Fruit fly (Drosophila melanogaster) whole organism, adult: ENCODE measurements around the gene Sf3b3.

Experiments
- CG11617 ChIP-seq: fragments of 200-800 bp; sonication (Bioruptor generic); optimal IDR thresholded peaks from 2 replicates; lab custom pipeline; 2017; ENCODE audit warnings: mild to moderate bottlenecking, missing biosample characterization, missing genetic modification reagents, missing genetic modification characterization
- CG12768 ChIP-seq: fragments of 200-800 bp; sonication (Bioruptor generic); optimal IDR thresholded peaks from 2 replicates; lab custom pipeline; 2017; ENCODE audit warnings: missing biosample characterization, missing genetic modification characterization, mild to moderate bottlenecking, moderate library complexity, missing genetic modification reagents
- CG14711 ChIP-seq: fragments of 200-800 bp; sonication (Bioruptor generic); optimal IDR thresholded peaks from 2 replicates; lab custom pipeline; 2018; ENCODE audit warnings: missing biosample characterization, mild to moderate bottlenecking, missing genetic modification characterization, moderate library complexity
- CG1620 ChIP-seq: fragments of 200-800 bp; sonication (Bioruptor generic); optimal IDR thresholded peaks from 2 replicates; lab custom pipeline; 2016; ENCODE audit warnings: missing biosample characterization, missing genetic modification characterization
- CG33017 ChIP-seq: fragments of 200-800 bp; sonication (Bioruptor generic); optimal IDR thresholded peaks from 2 replicates; lab custom pipeline; 2018; ENCODE audit warnings: missing biosample characterization, mild to moderate bottlenecking, missing genetic modification characterization, moderate library complexity
- CG5204 ChIP-seq: fragments of 200-800 bp; sonication (Bioruptor generic); optimal IDR thresholded peaks from 2 replicates; lab custom pipeline; 2016; ENCODE audit warnings: missing biosample characterization, missing genetic modification characterization
- CG7045 ChIP-seq: fragments of 200-800 bp; sonication (Bioruptor generic); optimal IDR thresholded peaks from 2 replicates; lab custom pipeline; 2017; ENCODE audit warnings: missing biosample characterization, mild to moderate bottlenecking, missing genetic modification characterization
- CG7101 ChIP-seq: fragments of 200-800 bp; sonication (Bioruptor generic); optimal IDR thresholded peaks from 2 replicates; lab custom pipeline; 2018; ENCODE audit warnings: missing biosample characterization, mild to moderate bottlenecking, missing genetic modification characterization, moderate library complexity
- Clk ChIP-seq: fragments of 200-800 bp; sonication (Bioruptor generic); optimal IDR thresholded peaks from 2 replicates; lab custom pipeline; 2017; ENCODE audit warnings: missing biosample characterization, missing genetic modification characterization
- Crg-1 ChIP-seq: fragments of 200-800 bp; sonication (Bioruptor generic); optimal IDR thresholded peaks from 2 replicates; lab custom pipeline; 2016; ENCODE audit warnings: missing biosample characterization, missing genetic modification characterization
- Hr96 ChIP-seq: fragments of 200-800 bp; sonication (Bioruptor generic); optimal IDR thresholded peaks from 2 replicates; lab custom pipeline; 2016; ENCODE audit warnings: missing biosample characterization, missing genetic modification characterization
- Mnt ChIP-seq: fragments of 200-800 bp; sonication (Bioruptor generic); optimal IDR thresholded peaks from 2 replicates; lab custom pipeline; 2016; ENCODE audit warnings: missing biosample characterization, mild to moderate bottlenecking, missing genetic modification characterization
- bab1 ChIP-seq: fragments of 200-800 bp; sonication (Bioruptor generic); optimal IDR thresholded peaks from 3 replicates; lab custom pipeline; 2019; ENCODE audit warnings: missing biosample characterization, mild to moderate bottlenecking, missing genetic modification characterization, moderate library complexity
- cic ChIP-seq: fragments of 200-800 bp; sonication (Bioruptor generic); optimal IDR thresholded peaks from 2 replicates; lab custom pipeline; 2017; ENCODE audit warnings: missing biosample characterization, mild to moderate bottlenecking, missing genetic modification characterization, moderate library complexity
- cnc ChIP-seq, 2 experiments: fragments of >200 bp; optimal IDR thresholded peaks; 2 replicates each; lab custom pipeline; 2017
- kay ChIP-seq: fragments of 200-800 bp; sonication (Bioruptor generic); peaks from one replicate; lab custom pipeline; 2016; ENCODE audit warnings: missing biosample characterization, missing genetic modification characterization, borderline replicate concordance
- ovo ChIP-seq: fragments of 200-800 bp; sonication (Bioruptor generic); optimal IDR thresholded peaks from 2 replicates; lab custom pipeline; 2016; ENCODE audit warnings: missing biosample characterization, missing genetic modification characterization
- pad ChIP-seq: fragments of 200-800 bp; sonication (Bioruptor generic); optimal IDR thresholded peaks from 3 replicates; lab custom pipeline; 2017; ENCODE audit warnings: missing biosample characterization, missing genetic modification characterization, mild to moderate bottlenecking, moderate library complexity, missing genetic modification reagents
- tj ChIP-seq: fragments of 200-800 bp; sonication (Bioruptor generic); optimal IDR thresholded peaks from 3 replicates; lab custom pipeline; 2017; ENCODE audit warnings: missing biosample characterization, mild to moderate bottlenecking, missing genetic modification characterization, moderate library complexity
- toe ChIP-seq: fragments of 200-800 bp; sonication (Bioruptor generic); optimal IDR thresholded peaks from 2 replicates; lab custom pipeline; 2016; ENCODE audit warnings: missing biosample characterization, missing genetic modification characterization

The Sf3b3 gene

dm6 chr3L:837552-838187, 4.5 kb upstream of the Sf3b3 start, which contains the start of the genes CG13901 and CG13887:
CG13901 (minus strand) TSS chr3L:837821.
CG13887 (plus strand) TSS chr3L:837861.
- TF ChIP-seq Clk (GFP tag; lab: Kevin White, UChicago) (peak; percentile 77), Hr96 (peak; percentile 91), cnc (optimal IDR thresholded peaks at IDR 0.05; lab: Kevin White, UChicago) (no peak), CG7045 (GFP tag; lab: Kevin White, UChicago) (peak; percentile 90), CG12768 (GFP tag; lab: Kevin White, UChicago) (peak; percentile 90), ovo (GFP tag; lab: Kevin White, UChicago) (peak; percentile 84), tj (GFP tag; lab: Kevin White, UChicago) (peak; percentile 80), toe (GFP tag; lab: Kevin White, UChicago) (peak; percentile 91), CG33017 (tag; lab: Kevin White, UChicago) (peak; percentile 83), cic (GFP tag; lab: Kevin White, UChicago) (peak; percentile 79), CG7101 (peak; percentile 89), CG1620 (GFP tag; lab: Kevin White, UChicago) (peak; percentile 88), CG14711 (tag; lab: Kevin White, UChicago) (peak; percentile 100), pad (GFP tag; lab: Kevin White, UChicago) (peak; percentile 76), bab1 (peak; percentile 95), CG5204 (GFP tag; lab: Kevin White, UChicago) (no peak), Crg-1 (peak; percentile 89), CG11617 (GFP tag; lab: Kevin White, UChicago) (peak; percentile 91), kay (GFP tag; lab: Kevin White, UChicago) (no peak), Mnt (peak; percentile 97)

DNA sequence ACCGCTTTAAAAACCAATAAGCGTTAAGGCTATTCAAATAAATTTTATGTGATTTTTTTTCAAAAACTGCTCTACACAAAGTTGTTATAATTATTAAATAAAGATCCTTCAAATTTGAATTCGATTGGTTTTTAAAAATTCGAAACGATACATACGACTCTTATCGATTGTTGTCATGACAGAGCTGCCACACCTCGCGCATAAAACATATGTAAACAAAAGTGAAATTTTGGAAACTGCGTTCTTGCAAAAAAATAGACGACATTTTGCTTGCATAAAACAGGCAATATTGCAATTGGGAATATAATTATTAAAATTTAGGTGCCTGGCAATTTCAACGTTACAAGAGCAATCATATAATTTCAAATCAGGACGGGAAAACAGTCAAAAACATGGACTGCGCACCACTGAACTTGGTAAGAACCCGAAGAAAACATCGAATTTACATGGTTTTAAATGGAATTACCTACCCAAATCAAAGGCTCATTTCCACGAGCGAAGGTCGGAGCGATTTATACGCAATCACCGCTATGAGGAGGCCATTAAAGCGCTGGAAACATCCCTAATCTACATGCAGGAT, 2.4 kb upstream of the Sf3b3 start, which contains the start of gene CG42554:
CG42554 (plus strand) TSS at position 229 of the 580 bp plus-strand sequence.
- no peak for TF ChIP-seq CG33017 (tag; lab: Kevin White, UChicago)
- peak; percentile 55 for TF ChIP-seq CG14711 (tag; lab: Kevin White, UChicago)
- peak; percentile 6 for TF ChIP-seq bab1

DNA sequence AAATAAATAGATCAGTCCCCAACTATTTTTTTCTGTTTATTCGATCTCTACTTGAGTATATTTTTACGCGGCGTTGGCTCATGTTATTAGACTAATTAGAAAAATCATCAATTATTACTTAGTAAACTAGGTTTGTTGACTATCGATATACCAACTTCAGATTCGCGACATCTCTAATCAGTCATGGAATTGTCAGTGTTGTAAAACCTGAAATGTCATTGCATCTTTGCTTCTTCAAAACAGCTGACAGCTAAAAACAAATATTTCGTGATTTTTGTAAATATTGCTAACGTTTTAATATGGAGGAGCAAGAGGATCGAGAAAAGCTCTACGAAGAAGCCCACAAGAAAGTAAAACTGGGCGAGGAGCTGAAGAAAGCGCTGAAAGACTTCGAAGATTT, 693 bp upstream of the Sf3b3 start, which contains the start of gene CG42553:
CG42553 (plus strand) TSS at position 216 of the 400 bp plus-strand sequence.
- peak; percentile 28 for TF ChIP-seq tj (GFP tag; lab: Kevin White, UChicago)
- TF ChIP-seq Clk (GFP tag; lab: Kevin White, UChicago): no peak
- no peak for TF ChIP-seq CG5204 (GFP tag; lab: Kevin White, UChicago)
- peak; percentile 38 for TF ChIP-seq CG1620 (GFP tag; lab: Kevin White, UChicago)
- TF ChIP-seq bab1: peak; percentile 13
- peak; percentile 27 for TF ChIP-seq CG7101

DNA sequence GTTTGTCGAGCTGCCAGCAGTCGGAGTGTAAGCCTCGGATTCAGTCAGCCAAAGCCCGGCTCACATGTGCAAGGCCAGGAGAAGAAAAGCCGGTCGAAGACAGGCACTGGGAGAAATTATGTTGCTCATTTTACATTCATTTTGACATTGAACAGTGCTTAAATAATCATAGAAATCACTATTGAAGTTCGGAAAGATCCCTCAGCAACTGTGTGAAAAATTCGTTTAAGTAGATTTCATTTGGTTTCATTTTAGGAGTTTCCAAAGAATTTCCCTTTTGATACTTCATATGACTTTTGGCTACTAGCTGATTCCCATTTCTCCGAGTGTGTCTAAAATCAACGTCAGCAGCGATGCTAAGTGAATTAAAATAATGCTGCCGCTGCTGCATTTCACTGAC, 8.7 kb downstream of the Sf3b3 start:
- no peak for TF ChIP-seq CG7101
- peak; percentile 78 for TF ChIP-seq tj (GFP tag; lab: Kevin White, UChicago)
- TF ChIP-seq Crg-1: no peak

DNA sequence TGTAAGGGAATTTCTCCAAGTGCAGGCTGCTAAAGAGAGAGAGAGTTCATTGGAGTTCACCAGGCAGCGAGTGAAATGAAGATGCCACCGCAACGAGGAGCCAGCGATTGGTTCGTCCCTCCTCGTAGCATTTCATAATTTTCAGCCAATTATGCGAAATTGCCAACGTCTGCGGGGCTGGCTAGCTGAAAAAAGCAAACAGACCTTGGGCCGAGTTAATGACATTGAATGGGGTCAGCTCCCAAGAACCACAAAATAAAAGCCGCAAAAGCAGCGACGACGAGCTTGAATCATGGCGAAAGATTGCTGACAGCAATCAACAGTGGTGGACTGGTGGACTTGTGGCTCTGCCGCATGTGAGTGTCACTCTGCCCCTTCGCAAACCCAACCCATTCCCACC, 9.6 kb downstream of the Sf3b3 start:
- TF ChIP-seq ovo (GFP tag; lab: Kevin White, UChicago) (no peak), kay (GFP tag; lab: Kevin White, UChicago) (no peak), tj (GFP tag; lab: Kevin White, UChicago) (peak; percentile 79), cic (GFP tag; lab: Kevin White, UChicago) (no peak)

DNA sequence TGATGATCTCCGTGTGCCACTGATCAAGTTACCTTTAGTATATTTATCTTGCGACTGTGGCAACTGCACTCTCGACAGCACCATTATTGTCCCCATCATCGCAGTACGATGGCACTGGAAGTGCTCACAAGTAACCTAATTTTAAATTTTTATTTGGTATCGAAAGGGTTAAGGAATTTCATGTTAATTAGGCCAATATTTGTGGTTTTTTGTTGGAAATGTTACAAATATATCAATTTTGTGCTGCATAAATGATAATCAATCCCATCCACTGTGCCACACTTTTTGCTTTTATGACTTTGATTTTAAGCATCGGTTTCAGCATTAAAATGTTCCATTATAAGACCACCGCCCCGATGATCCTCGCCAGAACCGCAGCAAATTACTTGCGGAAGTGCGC, 10.6 kb downstream of the Sf3b3 start:
- TF ChIP-seq ovo (GFP tag; lab: Kevin White, UChicago) (no peak), CG33017 (tag; lab: Kevin White, UChicago) (no peak), kay (GFP tag; lab: Kevin White, UChicago) (no peak), CG5204 (GFP tag; lab: Kevin White, UChicago) (no peak), toe (GFP tag; lab: Kevin White, UChicago) (no peak), CG14711 (tag; lab: Kevin White, UChicago) (no peak), tj (GFP tag; lab: Kevin White, UChicago) (no peak), Clk (GFP tag; lab: Kevin White, UChicago) (no peak), CG11617 (GFP tag; lab: Kevin White, UChicago) (no peak), Crg-1 (no peak)

- peak; percentile 3 for TF ChIP-seq bab1
- TF ChIP-seq CG7045 (GFP tag; lab: Kevin White, UChicago): no peak
These were observed 11.2 kb downstream of the Sf3b3 start for dm6 chr3L:821951-822350.
